Worm (Caenorhabditis elegans): ENCODE data around the gene lgc-41.

ce11 chrX:10422714-10423113, 31.3 kb upstream of the lgc-41 start:
- TF ChIP-seq pha-4 (tag; optimal IDR thresholded peaks at IDR 0.05) (no peak), nhr-12 (tag; optimal IDR thresholded peaks at IDR 0.05) (no peak), elt-1 (tag; optimal IDR thresholded peaks at IDR 0.05; ENCODE audit: borderline replicate concordance, insufficient read depth) (no peak), lsy-2 (tag; optimal IDR thresholded peaks at IDR 0.05) (no peak), snpc-4 (tag; optimal IDR thresholded peaks at IDR 0.05) (no peak), ceh-43 (GFP tag; optimal IDR thresholded peaks at IDR 0.05) (no peak), ces-1 (GFP tag; optimal IDR thresholded peaks at IDR 0.05) (no peak), nhr-76 (tag; optimal IDR thresholded peaks at IDR 0.05) (no peak), M03D4.4 (tag; optimal IDR thresholded peaks at IDR 0.05) (no peak), blmp-1 (tag; optimal IDR thresholded peaks at IDR 0.05) (no peak), lin-13 (tag; optimal IDR thresholded peaks at IDR 0.05) (no peak), sem-2 (GFP tag; optimal IDR thresholded peaks at IDR 0.05) (no peak)

Data from whole organism, mixed stage, embryonic.